Fruit fly (Drosophila melanogaster) whole organism, embryonic: ENCODE results near the gene unk.

Source experiments
- Abd-B ChIP-seq: fragments of 200-800 bp; sonication (Bioruptor generic); optimal IDR thresholded peaks from 2 replicates; lab custom pipeline; 2018; ENCODE audit warnings: missing biosample characterization, mild to moderate bottlenecking, missing genetic modification characterization, moderate library complexity
- CG10147 ChIP-seq: fragments of 200-800 bp; sonication (Bioruptor generic); optimal IDR thresholded peaks from 2 replicates; lab custom pipeline; 2019; ENCODE audit warnings: missing biosample characterization, mild to moderate bottlenecking, missing genetic modification characterization, moderate library complexity
- CG10274 ChIP-seq: fragments of 200-800 bp; sonication (Bioruptor generic); optimal IDR thresholded peaks from 3 replicates; lab custom pipeline; 2017; ENCODE audit warnings: missing biosample characterization, mild to moderate bottlenecking, missing genetic modification characterization
- CG10565 ChIP-seq: fragments of 200-800 bp; sonication (Bioruptor generic); optimal IDR thresholded peaks from 3 replicates; lab custom pipeline; 2016; ENCODE audit warnings: missing biosample characterization, mild to moderate bottlenecking, missing genetic modification characterization
- CG11247 ChIP-seq: fragments of 200-800 bp; sonication (Bioruptor generic); IDR thresholded peaks from 2 replicates; pipeline ENCODE4 v1.3.6; 2022; ENCODE audit warnings: missing biosample characterization, missing genetic modification characterization
- CG12104 ChIP-seq: fragments of 200-800 bp; sonication (Bioruptor generic); optimal IDR thresholded peaks from 3 replicates; lab custom pipeline; 2016; ENCODE audit warnings: missing biosample characterization, missing genetic modification characterization
- CG13287 ChIP-seq: fragments of 200-800 bp; sonication (Bioruptor generic); IDR thresholded peaks from 2 replicates; pipeline ENCODE4 v1.3.6; 2022; ENCODE audit warnings: missing biosample characterization, missing genetic modification characterization; ENCODE audit not compliant: partially characterized antibody
- CG13894 ChIP-seq: fragments of 200-800 bp; sonication (Bioruptor generic); optimal IDR thresholded peaks from 3 replicates; lab custom pipeline; 2018; ENCODE audit warnings: missing biosample characterization, mild to moderate bottlenecking, missing genetic modification characterization, moderate library complexity
- CG15011 ChIP-seq: fragments of 200-800 bp; sonication (Bioruptor generic); optimal IDR thresholded peaks from 3 replicates; lab custom pipeline; 2018; ENCODE audit warnings: missing biosample characterization, mild to moderate bottlenecking, missing genetic modification characterization
- CG16815 ChIP-seq: fragments of 200-800 bp; sonication (Bioruptor generic); optimal IDR thresholded peaks from 3 replicates; lab custom pipeline; 2017; ENCODE audit warnings: missing biosample characterization, mild to moderate bottlenecking, missing genetic modification characterization
- CG1792 ChIP-seq: fragments of 200-800 bp; sonication (Bioruptor generic); optimal IDR thresholded peaks from 2 replicates; lab custom pipeline; 2016; ENCODE audit warnings: missing biosample characterization, missing genetic modification characterization
- CG2678 ChIP-seq: fragments of 200-800 bp; sonication (Bioruptor generic); optimal IDR thresholded peaks from 3 replicates; lab custom pipeline; 2019; ENCODE audit warnings: missing biosample characterization, mild to moderate bottlenecking, missing genetic modification characterization, moderate library complexity
- CG3065 ChIP-seq: fragments of 200-800 bp; sonication (Bioruptor generic); optimal IDR thresholded peaks from 2 replicates; lab custom pipeline; 2016; ENCODE audit warnings: missing biosample characterization, missing genetic modification characterization
- CG3163 ChIP-seq: fragments of 200-800 bp; sonication (Bioruptor generic); optimal IDR thresholded peaks from 3 replicates; lab custom pipeline; 2016; ENCODE audit warnings: missing biosample characterization, missing genetic modification characterization
- CG4282 ChIP-seq: fragments of 200-800 bp; sonication (Bioruptor generic); optimal IDR thresholded peaks from 2 replicates; lab custom pipeline; 2016; ENCODE audit warnings: missing biosample characterization, missing genetic modification characterization
- CG4854 ChIP-seq: fragments of 200-800 bp; sonication (Bioruptor generic); optimal IDR thresholded peaks from 2 replicates; lab custom pipeline; 2016; ENCODE audit warnings: missing biosample characterization, missing genetic modification characterization, inconsistent platforms
- CG6272 ChIP-seq: fragments of 200-800 bp; sonication (Bioruptor generic); IDR thresholded peaks from 2 replicates; pipeline ENCODE4 v1.3.6; 2022; ENCODE audit warnings: missing biosample characterization, missing genetic modification characterization
- CG6654 ChIP-seq: fragments of 200-800 bp; sonication (Bioruptor generic); optimal IDR thresholded peaks from 2 replicates; lab custom pipeline; 2017; ENCODE audit warnings: missing biosample characterization, mild to moderate bottlenecking, missing genetic modification characterization
- CG7556 ChIP-seq: fragments of 200-800 bp; sonication (Bioruptor generic); optimal IDR thresholded peaks from 2 replicates; lab custom pipeline; 2017; ENCODE audit warnings: missing biosample characterization, mild to moderate bottlenecking, missing genetic modification characterization
- CG8478 ChIP-seq: fragments of >200 bp; optimal IDR thresholded peaks from 2 replicates; lab custom pipeline; 2018
- CG8944 ChIP-seq: fragments of 200-800 bp; sonication (Bioruptor generic); optimal IDR thresholded peaks from 3 replicates; lab custom pipeline; 2016; ENCODE audit warnings: missing biosample characterization, missing genetic modification characterization
- CkIIα-i1 ChIP-seq: fragments of 200-800 bp; sonication (Bioruptor generic); IDR thresholded peaks from 2 replicates; pipeline ENCODE4 v1.3.6; 2022; ENCODE audit warnings: missing biosample characterization, missing genetic modification characterization
- Fer3 ChIP-seq: fragments of 200-800 bp; sonication (Bioruptor generic); optimal IDR thresholded peaks from 2 replicates; lab custom pipeline; 2018; ENCODE audit warnings: missing biosample characterization, mild to moderate bottlenecking, missing genetic modification characterization, moderate library complexity
- HHEX ChIP-seq: fragments of 200-800 bp; sonication (Bioruptor generic); optimal IDR thresholded peaks from 3 replicates; lab custom pipeline; 2017; ENCODE audit warnings: missing biosample characterization, mild to moderate bottlenecking, missing genetic modification characterization, missing genetic modification reagents
- HLHmδ ChIP-seq: fragments of 200-800 bp; sonication (Bioruptor generic); optimal IDR thresholded peaks from 2 replicates; lab custom pipeline; 2018; ENCODE audit warnings: missing biosample characterization, mild to moderate bottlenecking, missing genetic modification characterization, moderate library complexity
- Jarid2 ChIP-seq: fragments of 200-800 bp; sonication (Bioruptor generic); optimal IDR thresholded peaks from 3 replicates; lab custom pipeline; 2017; ENCODE audit warnings: mild to moderate bottlenecking, missing biosample characterization, missing genetic modification reagents, missing genetic modification characterization
- NFAT ChIP-seq: fragments of 200-800 bp; sonication (Bioruptor generic); IDR thresholded peaks from 2 replicates; pipeline ENCODE4 v1.3.6; 2022; ENCODE audit warnings: missing biosample characterization, missing genetic modification characterization
- Nf-YB ChIP-seq: fragments of 200-800 bp; sonication (Bioruptor generic); optimal IDR thresholded peaks from 3 replicates; lab custom pipeline; 2019; ENCODE audit warnings: missing biosample characterization, mild to moderate bottlenecking, missing genetic modification characterization, moderate library complexity
- Optix ChIP-seq: fragments of 200-800 bp; sonication (Bioruptor generic); IDR thresholded peaks from 3 replicates; pipeline ENCODE4 v1.3.6; 2022; ENCODE audit warnings: missing biosample characterization, missing genetic modification characterization
- Six4 ChIP-seq: fragments of 200-800 bp; sonication (Bioruptor generic); optimal IDR thresholded peaks from 2 replicates; lab custom pipeline; 2016; ENCODE audit warnings: missing biosample characterization, missing genetic modification characterization
- Spps ChIP-seq: fragments of 200-800 bp; sonication (Bioruptor generic); optimal IDR thresholded peaks from 2 replicates; lab custom pipeline; 2018; ENCODE audit warnings: missing biosample characterization, mild to moderate bottlenecking, missing genetic modification characterization
- Trl ChIP-seq, 3 experiments: fragments of >200 bp in 2 of 3; fragments of 200-800 bp in 1 of 3; sonication (Bioruptor generic) in 1 of 3; optimal IDR thresholded peaks; 2 replicates in 1 of 3; 3 replicates in 2 of 3; lab custom pipeline; 2016 to 2017; ENCODE audit warnings: missing biosample characterization in 1 of 3, missing genetic modification characterization in 1 of 3
- aop ChIP-seq: fragments of 200-800 bp; sonication (Bioruptor generic); IDR thresholded peaks from 2 replicates; pipeline ENCODE4 v1.3.6; 2022; ENCODE audit warnings: missing biosample characterization, missing genetic modification characterization
- bcd ChIP-seq: fragments of 200-800 bp; sonication (Bioruptor generic); optimal IDR thresholded peaks from 2 replicates; lab custom pipeline; 2017; ENCODE audit warnings: missing biosample characterization, mild to moderate bottlenecking, missing genetic modification characterization
- caup ChIP-seq: fragments of 200-800 bp; sonication (Bioruptor generic); optimal IDR thresholded peaks from 3 replicates; lab custom pipeline; 2017; ENCODE audit warnings: missing biosample characterization, mild to moderate bottlenecking, missing genetic modification characterization, moderate library complexity; ENCODE audit not compliant: severe bottlenecking
- dmrt11E ChIP-seq: fragments of 200-800 bp; sonication (Bioruptor generic); optimal IDR thresholded peaks from 3 replicates; lab custom pipeline; 2018; ENCODE audit warnings: missing biosample characterization, mild to moderate bottlenecking, missing genetic modification characterization, moderate library complexity
- fd3F ChIP-seq: fragments of 200-800 bp; sonication (Bioruptor generic); optimal IDR thresholded peaks from 2 replicates; lab custom pipeline; 2018; ENCODE audit warnings: missing biosample characterization, mild to moderate bottlenecking, missing genetic modification characterization, moderate library complexity
- fd64A ChIP-seq: fragments of 200-800 bp; sonication (Bioruptor generic); optimal IDR thresholded peaks from 3 replicates; lab custom pipeline; 2018; ENCODE audit warnings: missing biosample characterization, mild to moderate bottlenecking, missing genetic modification characterization
- gcm ChIP-seq: fragments of 200-800 bp; sonication (Bioruptor generic); optimal IDR thresholded peaks from 2 replicates; lab custom pipeline; 2019; ENCODE audit warnings: missing biosample characterization, mild to moderate bottlenecking, missing genetic modification characterization, moderate library complexity
- gcm2 ChIP-seq: fragments of 200-800 bp; sonication (Bioruptor generic); optimal IDR thresholded peaks from 2 replicates; lab custom pipeline; 2016; ENCODE audit warnings: missing biosample characterization, missing genetic modification characterization
- gro ChIP-seq: fragments of 200-800 bp; sonication (Bioruptor generic); optimal IDR thresholded peaks from 2 replicates; lab custom pipeline; 2016; ENCODE audit warnings: missing biosample characterization, missing genetic modification characterization
- hth ChIP-seq: fragments of >200 bp; optimal IDR thresholded peaks from 2 replicates; lab custom pipeline; 2017; ENCODE audit warnings: inconsistent platforms
- jigr1 ChIP-seq: fragments of 200-800 bp; sonication (Bioruptor generic); IDR thresholded peaks from 3 replicates; pipeline ENCODE4 v1.3.6; 2022; ENCODE audit warnings: missing biosample characterization, missing genetic modification characterization
- luna ChIP-seq: fragments of 200-800 bp; sonication (Bioruptor generic); optimal IDR thresholded peaks from 2 replicates; lab custom pipeline; 2016; ENCODE audit warnings: missing biosample characterization, missing genetic modification characterization
- psq ChIP-seq: fragments of 200-800 bp; sonication (Bioruptor generic); optimal IDR thresholded peaks from 2 replicates; lab custom pipeline; 2017; ENCODE audit warnings: missing biosample characterization, missing genetic modification characterization
- repo ChIP-seq: fragments of 200-800 bp; sonication (Bioruptor generic); optimal IDR thresholded peaks from 2 replicates; lab custom pipeline; 2016; ENCODE audit warnings: missing biosample characterization, missing genetic modification characterization
- salm ChIP-seq: fragments of 200-800 bp; sonication (Bioruptor generic); optimal IDR thresholded peaks from 2 replicates; lab custom pipeline; 2018; ENCODE audit warnings: missing biosample characterization, mild to moderate bottlenecking, missing genetic modification characterization
- sim ChIP-seq: fragments of 200-800 bp; sonication (Bioruptor generic); IDR thresholded peaks from 2 replicates; pipeline ENCODE4 v1.3.6; 2022; ENCODE audit warnings: missing biosample characterization, missing genetic modification characterization
- sisA ChIP-seq: fragments of 200-800 bp; sonication (Bioruptor generic); IDR thresholded peaks from 2 replicates; pipeline ENCODE4 v1.3.6; 2022; ENCODE audit warnings: missing biosample characterization, missing genetic modification characterization
- slou ChIP-seq: fragments of 200-800 bp; sonication (Bioruptor generic); optimal IDR thresholded peaks from 3 replicates; lab custom pipeline; 2016; ENCODE audit warnings: missing biosample characterization, missing genetic modification characterization
- tx ChIP-seq: fragments of 200-800 bp; sonication (Bioruptor generic); optimal IDR thresholded peaks from 2 replicates; lab custom pipeline; 2016; ENCODE audit warnings: missing biosample characterization, missing genetic modification characterization

The unk gene

dm6 chr3R:23156865-23157515, 672 bp downstream of the unk start (continued):
- TF ChIP-seq CG11247 (no peak), luna (GFP tag; lab: Kevin White, UChicago) (no peak), slou (GFP tag; lab: Kevin White, UChicago) (no peak), hth (lab: Kevin White, UChicago) (no peak), Spps (tag; lab: Kevin White, UChicago) (no peak), CG7556 (GFP tag; lab: Kevin White, UChicago) (no peak), fd3F (GFP tag; lab: Kevin White, UChicago) (no peak), CG10565 (GFP tag; lab: Kevin White, UChicago) (no peak), CG4854 (GFP tag; lab: Kevin White, UChicago) (no peak), CG6654 (GFP tag; lab: Kevin White, UChicago) (no peak), CG3065 (GFP tag; lab: Kevin White, UChicago) (no peak), CG10274 (GFP tag; lab: Kevin White, UChicago) (peak; percentile 49), dmrt11E (tag; lab: Kevin White, UChicago) (no peak), HHEX (GFP tag; lab: Kevin White, UChicago) (no peak), CG13894 (no peak), CkIIα-i1 (GFP tag; lab: Robert Waterston, UW) (no peak), CG8944 (GFP tag; lab: Kevin White, UChicago) (no peak), repo (no peak), gcm2 (GFP tag; lab: Kevin White, UChicago) (no peak), CG15011 (GFP tag; lab: Kevin White, UChicago) (no peak), Fer3 (no peak), CG8478 (peak; percentile 79), CG6272 (GFP tag; lab: Robert Waterston, UW) (no peak), aop (GFP tag; lab: Robert Waterston, UW) (no peak), Trl (optimal IDR thresholded peaks at IDR 0.05; lab: Kevin White, UChicago) (peak in 1 of 2 experiments; percentile 16), Trl (GFP tag; optimal IDR thresholded peaks at IDR 0.05; lab: Kevin White, UChicago) (no peak), tx (GFP tag; lab: Kevin White, UChicago) (no peak), bcd (GFP tag; lab: Kevin White, UChicago) (no peak), CG10147 (GFP tag; lab: Kevin White, UChicago) (no peak), CG13287 (GFP tag; lab: Robert Waterston, UW) (peak; percentile 6; the same call in 1 of the 2 replicates), gcm (GFP tag; lab: Kevin White, UChicago) (no peak), CG2678 (tag; lab: Kevin White, UChicago) (no peak), CG3163 (no peak), CG1792 (GFP tag; lab: Kevin White, UChicago) (no peak), Optix (GFP tag; lab: Robert Waterston, UW) (no peak; the same call in 2 of the 3 replicates), gro (GFP tag; lab: Kevin White, UChicago) (no peak), psq (peak; percentile 98), CG16815 (GFP tag; lab: Kevin White, UChicago) (no peak), Six4 (GFP tag; lab: Kevin White, UChicago) (no peak), Jarid2 (no peak), caup (GFP tag; lab: Kevin White, UChicago) (peak; percentile 36), sisA (GFP tag; lab: Robert Waterston, UW) (no peak), fd64A (peak; percentile 44), sim (GFP tag; lab: Robert Waterston, UW) (peak; percentile 15; the same call in 1 of the 2 replicates), CG12104 (GFP tag; lab: Kevin White, UChicago) (no peak), jigr1 (GFP tag; lab: Robert Waterston, UW) (no peak), CG4282 (GFP tag; lab: Kevin White, UChicago) (no peak), Nf-YB (GFP tag; lab: Kevin White, UChicago) (no peak), Abd-B (GFP tag; lab: Kevin White, UChicago) (no peak), salm (tag; lab: Kevin White, UChicago) (no peak), HLHmδ (peak; percentile 45), NFAT (GFP tag; lab: Robert Waterston, UW) (no peak)
